Fruit fly (Drosophila melanogaster): Measurements from ENCODE around the gene Nepl19.

Nepl19 gene

dm6 chr3R:28888561-28889426 is 8.9 kb upstream of the Nepl19 start (continued):
- TF ChIP-seq gce (GFP tag; IDR thresholded peaks at IDR 0.05): no peak
- no peak for TF ChIP-seq CG17912 (GFP tag; optimal IDR thresholded peaks at IDR 0.05)
- peak; percentile 62 for TF ChIP-seq Ada2b (GFP tag; IDR thresholded peaks at IDR 0.05)

- TF ChIP-seq sug (tag; optimal IDR thresholded peaks at IDR 0.05) (peak; percentile 32), HLHmδ (GFP tag; optimal IDR thresholded peaks at IDR 0.05) (no peak), CG7963 (GFP tag; IDR thresholded peaks at IDR 0.05; ENCODE audit: partially characterized antibody) (peak; percentile 62; the same call in 2 of the 3 replicates), CG13424 (tag; optimal IDR thresholded peaks at IDR 0.05) (no peak), CG11723 (GFP tag; optimal IDR thresholded peaks at IDR 0.05) (no peak), PHDP (tag; optimal IDR thresholded peaks at IDR 0.05) (peak; percentile 24), CG5180 (GFP tag; optimal IDR thresholded peaks at IDR 0.05) (no peak), pan (optimal IDR thresholded peaks at IDR 0.05) (no peak), pan (GFP tag; optimal IDR thresholded peaks at IDR 0.05 in 1 of 2, IDR thresholded peaks at IDR 0.05 in 1 of 2) (no peak), stwl (tag; optimal IDR thresholded peaks at IDR 0.05) (peak; percentile 85), CG4617 (GFP tag; optimal IDR thresholded peaks at IDR 0.05; ENCODE audit: borderline replicate concordance) (no peak), gsb-n (tag; optimal IDR thresholded peaks at IDR 0.05) (no peak), CG8359 (GFP tag; optimal IDR thresholded peaks at IDR 0.05; ENCODE audit: borderline replicate concordance) (no peak), MESR4 (GFP tag; optimal IDR thresholded peaks at IDR 0.05) (no peak), Lpt (GFP tag; optimal IDR thresholded peaks at IDR 0.05) (no peak), NfI (GFP tag; optimal IDR thresholded peaks at IDR 0.05) (peak; percentile 32), CG2678 (tag; optimal IDR thresholded peaks at IDR 0.05) (no peak), gcm2 (GFP tag; optimal IDR thresholded peaks at IDR 0.05) (peak; percentile 17), Dll (GFP tag; IDR thresholded peaks at IDR 0.05; ENCODE audit: partially characterized antibody) (peak; percentile 87), tll (GFP tag; optimal IDR thresholded peaks at IDR 0.05) (no peak), dmrt99B (tag; optimal IDR thresholded peaks at IDR 0.05) (no peak), Atf6 (GFP tag; IDR thresholded peaks at IDR 0.05) (0 out of 2 replicates have a peak, but pooled peaks have one; percentile 26), BtbVII (GFP tag; optimal IDR thresholded peaks at IDR 0.05) (no peak), CG17612 (GFP tag; IDR thresholded peaks at IDR 0.05) (no peak), Mes4 (GFP tag; optimal IDR thresholded peaks at IDR 0.05) (no peak), CG31388 (GFP tag; optimal IDR thresholded peaks at IDR 0.05) (no peak), NFAT (GFP tag; IDR thresholded peaks at IDR 0.05) (peak; percentile 47; the same call in 1 of the 2 replicates), BEAF-32 (GFP tag; optimal IDR thresholded peaks at IDR 0.05) (peak; percentile 95), Rx (GFP tag; IDR thresholded peaks at IDR 0.05) (no peak), chinmo (GFP tag; IDR thresholded peaks at IDR 0.05; ENCODE audit: partially characterized antibody) (peak; percentile 71; the same call in 2 of the 4 replicates), lbe (GFP tag; optimal IDR thresholded peaks at IDR 0.05) (peak; percentile 29), seq (GFP tag; IDR thresholded peaks at IDR 0.05) (no peak), dm (GFP tag; optimal IDR thresholded peaks at IDR 0.05) (no peak), nom (GFP tag; optimal IDR thresholded peaks at IDR 0.05) (no peak), dimm (GFP tag; IDR thresholded peaks at IDR 0.05) (no peak), nau (GFP tag; optimal IDR thresholded peaks at IDR 0.05) (no peak), sc (optimal IDR thresholded peaks at IDR 0.05) (no peak), sc (GFP tag; optimal IDR thresholded peaks at IDR 0.05) (no peak), CG11085 (GFP tag; IDR thresholded peaks at IDR 0.05) (no peak), lab (GFP tag; optimal IDR thresholded peaks at IDR 0.05) (no peak), ro (GFP tag; IDR thresholded peaks at IDR 0.05) (no peak)
Measured at dm6 chr3R:28887559-28888432, 7.9 kb upstream of the Nepl19 start, which contains the start of the genes CG33203 and Doa. Gene CG33203 (minus strand): TSS chr3R:28887709. Gene Doa (plus strand): TSS chr3R:28888073.

All from whole organism, embryonic.